Worm (Caenorhabditis elegans) whole organism, L2 larva: ENCODE data around the gene T22C8.3.

Source experiments
- C34F6.9 ChIP-seq: fragments of 150-350 bp; optimal IDR thresholded peaks from 2 replicates; lab custom pipeline; 2014; ENCODE audit warnings: missing biosample characterization, missing genetic modification characterization
- F13H6.1 ChIP-seq: sonication (generic microtip); optimal IDR thresholded peaks from 2 replicates; lab custom pipeline; 2016; ENCODE audit warnings: missing genetic modification characterization, missing compliant biosample characterization
- blmp-1 ChIP-seq: sonication (generic microtip); optimal IDR thresholded peaks from 2 replicates; lab custom pipeline; 2017; ENCODE audit warnings: missing genetic modification characterization, mild to moderate bottlenecking, missing compliant biosample characterization, antibody characterized with exemption, moderate library complexity; ENCODE audit not compliant: insufficient read depth
- ceh-82 ChIP-seq: fragments of 150-350 bp; optimal IDR thresholded peaks from 2 replicates; lab custom pipeline; 2014; ENCODE audit warnings: missing biosample characterization, missing genetic modification characterization
- crh-2 ChIP-seq: sonication (generic microtip); optimal IDR thresholded peaks from 2 replicates; lab custom pipeline; 2017; ENCODE audit warnings: missing biosample characterization, missing genetic modification characterization
- fos-1 ChIP-seq: fragments of 150-350 bp; optimal IDR thresholded peaks from 2 replicates; lab custom pipeline; 2014; ENCODE audit warnings: missing biosample characterization, missing genetic modification characterization
- gmeb-1 ChIP-seq: fragments of 150-350 bp; optimal IDR thresholded peaks from 2 replicates; lab custom pipeline; 2014; ENCODE audit warnings: missing biosample characterization, missing genetic modification characterization
- lin-11 ChIP-seq: fragments of 150-350 bp; sonication (generic microtip); optimal IDR thresholded peaks from 2 replicates; lab custom pipeline; 2014; ENCODE audit warnings: missing biosample characterization, missing genetic modification characterization, inconsistent platforms, mixed read lengths
- lin-13 ChIP-seq: fragments of 150-350 bp; optimal IDR thresholded peaks from 2 replicates; lab custom pipeline; 2014; ENCODE audit warnings: missing biosample characterization, missing genetic modification reagents, missing genetic modification characterization
- lsy-2 ChIP-seq, 2 experiments: fragments of 150-350 bp in 1 of 2; sonication (generic microtip) in 1 of 2; optimal IDR thresholded peaks; 2 replicates each; lab custom pipeline; 2014 to 2017; ENCODE audit warnings: missing biosample characterization in 2 of 2, missing genetic modification characterization in 2 of 2
- nhr-10 ChIP-seq: sonication (generic microtip); optimal IDR thresholded peaks from 2 replicates; lab custom pipeline; 2017; ENCODE audit warnings: missing biosample characterization, missing genetic modification characterization
- nhr-11 ChIP-seq: fragments of 150-350 bp; optimal IDR thresholded peaks from 2 replicates; lab custom pipeline; 2014; ENCODE audit warnings: missing biosample characterization, missing genetic modification characterization
- nhr-12 ChIP-seq: fragments of 150-350 bp; optimal IDR thresholded peaks from 2 replicates; lab custom pipeline; 2014; ENCODE audit warnings: missing biosample characterization, missing genetic modification characterization
- nhr-23 ChIP-seq: fragments of 150-350 bp; optimal IDR thresholded peaks from 2 replicates; lab custom pipeline; 2014; ENCODE audit warnings: missing biosample characterization, missing genetic modification reagents, missing genetic modification characterization
- nhr-237 ChIP-seq: fragments of 150-350 bp; optimal IDR thresholded peaks from 2 replicates; lab custom pipeline; 2014; ENCODE audit warnings: missing biosample characterization, missing genetic modification characterization
- nhr-25 ChIP-seq: fragments of 150-350 bp; sonication (generic microtip); optimal IDR thresholded peaks from 3 replicates; lab custom pipeline; 2014; ENCODE audit warnings: missing biosample characterization, missing genetic modification characterization
- nhr-77 ChIP-seq: fragments of 150-350 bp; optimal IDR thresholded peaks from 2 replicates; lab custom pipeline; 2014; ENCODE audit warnings: missing biosample characterization, missing genetic modification characterization
- skn-1 ChIP-seq: sonication (generic microtip); optimal IDR thresholded peaks from 2 replicates; lab custom pipeline; 2017; ENCODE audit warnings: missing biosample characterization, missing genetic modification characterization
- snpc-4 ChIP-seq: fragments of 150-350 bp; optimal IDR thresholded peaks from 2 replicates; lab custom pipeline; 2014; ENCODE audit warnings: missing biosample characterization, missing genetic modification characterization
- unc-39 ChIP-seq: fragments of 150-350 bp; optimal IDR thresholded peaks from 2 replicates; lab custom pipeline; 2014; ENCODE audit warnings: missing biosample characterization, missing genetic modification characterization
- unc-55 ChIP-seq: fragments of 150-350 bp; sonication (generic microtip); optimal IDR thresholded peaks from 3 replicates; lab custom pipeline; 2014; ENCODE audit warnings: missing biosample characterization, missing genetic modification reagents, missing genetic modification characterization
- unc-62 ChIP-seq: fragments of 150-350 bp; optimal IDR thresholded peaks from 2 replicates; lab custom pipeline; 2014; ENCODE audit warnings: missing biosample characterization, missing genetic modification reagents, missing genetic modification characterization
- ztf-1 ChIP-seq: fragments of 200-800 bp; sonication (Bioruptor generic); conservative IDR thresholded peaks from 2 replicates; pipeline ENCODE4 v1.3.6; 2022; ENCODE audit warnings: missing genetic modification characterization, missing compliant biosample characterization
- ztf-11 ChIP-seq: sonication (generic microtip); optimal IDR thresholded peaks from 2 replicates; lab custom pipeline; 2017; ENCODE audit warnings: missing biosample characterization, missing genetic modification characterization

T22C8.3 gene

DNA sequence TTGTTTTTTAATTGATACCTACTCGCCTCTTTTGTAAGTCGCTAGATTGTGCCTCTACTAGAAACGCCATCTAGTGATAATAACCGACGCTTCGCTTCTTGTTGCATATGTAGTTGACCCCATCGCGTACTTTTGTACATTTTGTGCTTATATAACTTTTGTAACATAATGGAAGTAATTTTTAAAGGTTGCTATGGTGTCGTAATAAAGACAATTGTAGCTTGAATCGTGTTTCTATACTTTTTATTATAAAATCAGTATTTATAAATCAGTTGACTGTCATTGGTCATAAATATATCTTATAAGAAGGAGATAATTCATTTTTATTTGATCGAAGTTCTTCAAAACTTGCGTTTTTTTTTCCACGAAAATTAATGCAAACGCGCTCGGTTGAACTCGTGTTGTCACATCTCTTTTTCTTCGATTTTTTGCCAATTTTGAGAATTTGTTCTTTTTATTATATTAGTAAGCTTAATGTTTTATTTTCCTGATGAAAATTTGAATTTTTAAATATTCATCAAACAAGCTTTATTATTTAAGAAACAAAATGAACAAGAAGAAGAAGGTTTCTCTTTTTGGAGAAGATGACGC, 44.2 kb downstream of the T22C8.3 start, which contains the start of gene F54C9.9:
F54C9.9 (plus strand) TSS at position 541 of the 591 bp plus-strand sequence.
- TF ChIP-seq ztf-11 (tag; lab: Kevin White, UChicago) = no peak
- peak; percentile 45 for TF ChIP-seq unc-55 (GFP tag; lab: Kevin White, UChicago)
- TF ChIP-seq lsy-2 (tag; optimal IDR thresholded peaks at IDR 0.05; lab: Kevin White, UChicago) = peak in 1 of 2 experiments; percentile 60
- no peak for TF ChIP-seq blmp-1 (tag; lab: Kevin White, UChicago)
- no peak for TF ChIP-seq F13H6.1 (tag; lab: Kevin White, UChicago)
- peak; percentile 66 for TF ChIP-seq C34F6.9 (tag; lab: Kevin White, UChicago)
- peak; percentile 42 for TF ChIP-seq crh-2
- peak; percentile 79 for TF ChIP-seq nhr-25 (tag; lab: Kevin White, UChicago)
- TF ChIP-seq gmeb-1 (tag; lab: Kevin White, UChicago) = peak; percentile 64
- TF ChIP-seq, all 48 proteins: peak for 6

DNA sequence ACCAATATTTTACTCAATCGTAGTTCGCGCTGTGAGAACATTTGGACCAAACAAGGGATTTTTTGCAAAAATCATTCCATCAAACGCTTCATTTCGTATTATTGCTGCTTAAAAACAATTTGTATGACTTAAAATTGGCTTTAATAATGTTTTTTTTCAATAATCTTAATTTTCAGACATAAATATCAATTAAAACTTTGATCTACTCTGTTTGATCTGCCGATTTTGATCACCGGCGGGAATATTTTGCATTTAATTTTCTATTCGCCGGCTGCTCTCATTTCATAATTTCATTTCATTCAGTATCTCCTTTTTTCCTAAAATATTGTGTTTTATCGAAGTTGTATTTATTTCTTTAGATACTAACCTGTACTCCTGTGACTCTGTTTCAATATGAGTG, 46.6 kb downstream of the T22C8.3 start, which contains the start of gene puf-5:
puf-5 (plus strand) TSS at position 358 of the 400 bp plus-strand sequence.
- TF ChIP-seq C34F6.9 (tag; lab: Kevin White, UChicago) (no peak), lin-13 (GFP tag; lab: Kevin White, UChicago) (no peak), lsy-2 (tag; optimal IDR thresholded peaks at IDR 0.05; lab: Kevin White, UChicago) (no peak), unc-55 (GFP tag; lab: Kevin White, UChicago) (no peak), unc-39 (tag; lab: Kevin White, UChicago) (no peak), lin-11 (tag; lab: Kevin White, UChicago) (no peak), ztf-1 (no peak), unc-62 (GFP tag; lab: Kevin White, UChicago) (no peak), nhr-77 (tag; lab: Kevin White, UChicago) (no peak), skn-1 (no peak), nhr-237 (no peak), nhr-12 (tag; lab: Kevin White, UChicago) (no peak), ztf-11 (tag; lab: Kevin White, UChicago) (no peak), nhr-10 (tag; lab: Kevin White, UChicago) (no peak), F13H6.1 (tag; lab: Kevin White, UChicago) (no peak), fos-1 (tag; lab: Kevin White, UChicago) (no peak), nhr-25 (tag; lab: Kevin White, UChicago) (no peak)

DNA sequence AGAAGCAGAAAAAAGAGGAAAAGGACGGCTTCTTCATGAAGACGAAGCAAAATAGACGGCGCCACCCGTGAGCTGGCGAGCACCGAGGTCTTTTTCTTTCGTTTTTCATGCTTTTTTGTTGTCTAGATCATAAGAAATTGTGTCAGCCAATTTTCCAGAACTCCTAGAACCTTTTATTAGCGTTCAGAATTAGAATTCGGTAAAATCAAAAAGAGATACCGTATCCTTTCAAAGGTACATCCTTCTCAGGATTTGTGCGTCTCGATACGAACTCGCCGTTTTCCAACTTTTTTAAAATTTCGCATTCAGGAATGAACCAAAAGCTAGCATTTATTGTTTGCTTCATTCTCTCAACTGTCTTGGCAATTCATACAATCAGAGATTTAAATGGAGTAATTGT, 48.7 kb downstream of the T22C8.3 start, which contains the start of gene F54C9.7:
F54C9.7 (plus strand) TSS at position 301 of the 400 bp plus-strand sequence.
- TF ChIP-seq unc-55 (GFP tag; lab: Kevin White, UChicago) (peak; percentile 26), ceh-82 (tag; lab: Kevin White, UChicago) (no peak)

DNA sequence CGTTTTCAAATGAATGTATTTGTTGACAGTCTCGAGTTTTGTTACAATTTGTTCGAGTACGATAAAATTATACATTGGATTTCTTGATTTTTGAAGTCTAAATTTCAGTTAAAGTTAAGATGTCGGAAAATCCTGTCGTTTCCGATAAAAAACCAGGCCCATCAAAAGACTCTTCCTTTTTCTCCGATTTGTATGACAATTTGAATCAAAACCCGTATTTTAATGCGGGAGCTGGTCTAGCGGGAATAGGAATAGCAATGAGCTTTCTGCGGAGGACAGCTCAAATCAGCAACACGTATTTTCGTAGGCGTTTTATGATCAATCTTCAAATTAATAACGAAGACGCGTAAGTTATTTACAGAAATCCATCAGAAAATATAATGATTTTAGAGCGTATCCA, 50.8 kb downstream of the T22C8.3 start, which contains the start of gene bcs-1:
bcs-1 (plus strand) TSS at position 109 of the 400 bp plus-strand sequence.
- TF ChIP-seq nhr-237 = no peak
- no peak for TF ChIP-seq F13H6.1 (tag; lab: Kevin White, UChicago)
- no peak for TF ChIP-seq nhr-23 (tag; lab: Kevin White, UChicago)
- no peak for TF ChIP-seq lsy-2 (tag; optimal IDR thresholded peaks at IDR 0.05; lab: Kevin White, UChicago)
- no peak for TF ChIP-seq snpc-4 (tag; lab: Kevin White, UChicago)
- no peak for TF ChIP-seq nhr-11
